Worm (Caenorhabditis elegans) whole organism, mixed stage, embryonic: ENCODE results near the gene hex-3.

Source experiments
- M03D4.4 ChIP-seq: sonication (generic microtip); optimal IDR thresholded peaks from 2 replicates; lab custom pipeline; 2017; ENCODE audit warnings: mild to moderate bottlenecking, missing genetic modification characterization, missing compliant biosample characterization
- bed-3 ChIP-seq: fragments of 200-800 bp; sonication (Bioruptor generic); optimal IDR thresholded peaks from 3 replicates; lab custom pipeline; 2018; ENCODE audit warnings: mild to moderate bottlenecking, missing genetic modification characterization, moderate library complexity, missing compliant biosample characterization
- blmp-1 ChIP-seq: fragments of 150-350 bp; optimal IDR thresholded peaks from 2 replicates; lab custom pipeline; 2014; ENCODE audit warnings: missing biosample characterization, missing genetic modification characterization
- ceh-83 ChIP-seq: fragments of 200-800 bp; sonication (Bioruptor generic); optimal IDR thresholded peaks from 2 replicates; lab custom pipeline; 2018; ENCODE audit warnings: mild to moderate bottlenecking, missing genetic modification characterization, missing compliant biosample characterization
- ces-1 ChIP-seq: fragments of 150-350 bp; optimal IDR thresholded peaks from 2 replicates; lab custom pipeline; 2014; ENCODE audit warnings: missing biosample characterization, missing genetic modification reagents, missing genetic modification characterization
- cnd-1 ChIP-seq: fragments of 200-800 bp; sonication (Bioruptor generic); optimal IDR thresholded peaks from 2 replicates; lab custom pipeline; 2018; ENCODE audit warnings: mild to moderate bottlenecking, missing genetic modification characterization, missing compliant biosample characterization
- drap-1 ChIP-seq: fragments of 200-800 bp; sonication (Bioruptor generic); optimal IDR thresholded peaks from 3 replicates; lab custom pipeline; 2018; ENCODE audit warnings: mild to moderate bottlenecking, missing genetic modification characterization, missing compliant biosample characterization
- elt-1 ChIP-seq: sonication (generic microtip); optimal IDR thresholded peaks from 2 replicates; lab custom pipeline; 2017; ENCODE audit warnings: missing genetic modification characterization, mild to moderate bottlenecking, missing compliant biosample characterization, antibody characterized with exemption, moderate library complexity, borderline replicate concordance; ENCODE audit not compliant: insufficient read depth
- elt-3 ChIP-seq: fragments of 150-350 bp; optimal IDR thresholded peaks from 2 replicates; lab custom pipeline; 2014; ENCODE audit warnings: missing biosample characterization, missing genetic modification characterization
- flh-1 ChIP-seq: fragments of 200-800 bp; sonication (Bioruptor generic); optimal IDR thresholded peaks from 2 replicates; lab custom pipeline; 2018; ENCODE audit warnings: mild to moderate bottlenecking, missing genetic modification characterization, moderate library complexity, missing compliant biosample characterization
- hlh-1 ChIP-seq: fragments of 150-350 bp; optimal IDR thresholded peaks from 2 replicates; lab custom pipeline; 2014; ENCODE audit warnings: missing biosample characterization, missing genetic modification reagents, missing genetic modification characterization
- lin-13 ChIP-seq: fragments of 150-350 bp; optimal IDR thresholded peaks from 2 replicates; lab custom pipeline; 2014; ENCODE audit warnings: missing biosample characterization, missing genetic modification characterization
- lin-32 ChIP-seq: fragments of 200-800 bp; sonication (Bioruptor generic); optimal IDR thresholded peaks from 2 replicates; lab custom pipeline; 2018; ENCODE audit warnings: mild to moderate bottlenecking, missing genetic modification characterization, missing compliant biosample characterization
- lsy-2 ChIP-seq: fragments of 150-350 bp; optimal IDR thresholded peaks from 2 replicates; lab custom pipeline; 2014; ENCODE audit warnings: missing biosample characterization, missing genetic modification characterization
- mab-5 ChIP-seq: fragments of 150-350 bp; optimal IDR thresholded peaks from 2 replicates; lab custom pipeline; 2014; ENCODE audit warnings: missing biosample characterization, missing genetic modification characterization
- mep-1 ChIP-seq: fragments of 150-350 bp; optimal IDR thresholded peaks from 2 replicates; lab custom pipeline; 2017; ENCODE audit warnings: missing biosample characterization, missing genetic modification reagents, missing genetic modification characterization, inconsistent platforms
- mls-2 ChIP-seq: sonication (generic microtip); optimal IDR thresholded peaks from 2 replicates; lab custom pipeline; 2016; ENCODE audit warnings: mild to moderate bottlenecking, missing genetic modification characterization, moderate library complexity, missing compliant biosample characterization
- nhr-12 ChIP-seq: fragments of 150-350 bp; optimal IDR thresholded peaks from 2 replicates; lab custom pipeline; 2014; ENCODE audit warnings: missing biosample characterization, missing genetic modification characterization
- nhr-2 ChIP-seq: fragments of 150-350 bp; optimal IDR thresholded peaks from 2 replicates; lab custom pipeline; 2014; ENCODE audit warnings: missing biosample characterization, missing genetic modification characterization
- nhr-237 ChIP-seq: fragments of 150-350 bp; optimal IDR thresholded peaks from 2 replicates; lab custom pipeline; 2014; ENCODE audit warnings: missing biosample characterization, missing genetic modification characterization
- nhr-28 ChIP-seq: fragments of 150-350 bp; optimal IDR thresholded peaks from 2 replicates; lab custom pipeline; 2014; ENCODE audit warnings: missing biosample characterization, missing genetic modification characterization
- nhr-76 ChIP-seq: sonication (generic microtip); optimal IDR thresholded peaks from 2 replicates; lab custom pipeline; 2017; ENCODE audit warnings: missing biosample characterization, missing genetic modification characterization
- pha-4 ChIP-seq: fragments of 150-350 bp; optimal IDR thresholded peaks from 2 replicates; lab custom pipeline; 2018; ENCODE audit warnings: missing biosample characterization, missing genetic modification reagents, missing genetic modification characterization
- snpc-4 ChIP-seq: fragments of 150-350 bp; optimal IDR thresholded peaks from 2 replicates; lab custom pipeline; 2014; ENCODE audit warnings: missing biosample characterization, missing genetic modification characterization
- sptf-1 ChIP-seq: sonication (generic microtip); optimal IDR thresholded peaks from 2 replicates; lab custom pipeline; 2017; ENCODE audit warnings: mild to moderate bottlenecking, missing genetic modification characterization, moderate library complexity, missing compliant biosample characterization
- tbx-8 ChIP-seq: fragments of 200-800 bp; sonication (Bioruptor generic); optimal IDR thresholded peaks from 2 replicates; lab custom pipeline; 2018; ENCODE audit warnings: mild to moderate bottlenecking, missing genetic modification characterization, moderate library complexity, missing compliant biosample characterization
- unc-120 ChIP-seq: sonication (generic microtip); optimal IDR thresholded peaks from 2 replicates; lab custom pipeline; 2017; ENCODE audit warnings: missing genetic modification characterization, missing compliant biosample characterization; ENCODE audit not compliant: poor library complexity, severe bottlenecking
- unc-39 ChIP-seq: fragments of 150-350 bp; optimal IDR thresholded peaks from 2 replicates; lab custom pipeline; 2014; ENCODE audit warnings: missing biosample characterization, missing genetic modification characterization
- unc-62 ChIP-seq: fragments of 150-350 bp; optimal IDR thresholded peaks from 2 replicates; lab custom pipeline; 2014; ENCODE audit warnings: missing biosample characterization, missing genetic modification reagents, missing genetic modification characterization
- zip-8 ChIP-seq: fragments of 150-350 bp; optimal IDR thresholded peaks from 2 replicates; lab custom pipeline; 2014; ENCODE audit warnings: missing biosample characterization, missing genetic modification characterization
- ztf-11 ChIP-seq: fragments of 150-350 bp; optimal IDR thresholded peaks from 2 replicates; lab custom pipeline; 2014; ENCODE audit warnings: missing biosample characterization, missing genetic modification characterization

hex-3 gene

ce11 chrIII:10875132-10875531, 26.1 kb downstream of the hex-3 start, which contains the start of gene C44B9.2:
TSS of gene C44B9.2 (plus strand) at chrIII:10875432.
- no peak for TF ChIP-seq nhr-28 (tag; lab: Kevin White, UChicago)
- TF ChIP-seq drap-1 (GFP tag; lab: Kevin White, UChicago) = no peak
- TF ChIP-seq ceh-83 (GFP tag; lab: Kevin White, UChicago) = no peak
- TF ChIP-seq mls-2 (tag; lab: Kevin White, UChicago) = no peak
- TF ChIP-seq ztf-11 (tag; lab: Kevin White, UChicago) = no peak
- TF ChIP-seq mab-5 (tag; lab: Kevin White, UChicago) = no peak
- TF ChIP-seq zip-8 (tag; lab: Kevin White, UChicago) = no peak
- TF ChIP-seq nhr-76 (tag; lab: Kevin White, UChicago) = no peak
- TF ChIP-seq, all 35 proteins: peak for 0

- TF ChIP-seq mls-2 (tag; lab: Kevin White, UChicago) (no peak), unc-62 (GFP tag; lab: Kevin White, UChicago) (no peak), elt-3 (tag; lab: Kevin White, UChicago) (no peak), bed-3 (GFP tag; lab: Kevin White, UChicago) (no peak), blmp-1 (tag; lab: Kevin White, UChicago) (no peak), M03D4.4 (tag; lab: Kevin White, UChicago) (no peak), lin-32 (GFP tag; lab: Kevin White, UChicago) (no peak), snpc-4 (tag; lab: Kevin White, UChicago) (no peak), ztf-11 (tag; lab: Kevin White, UChicago) (no peak), mab-5 (tag; lab: Kevin White, UChicago) (no peak), unc-120 (tag; lab: Kevin White, UChicago) (no peak), nhr-2 (tag; lab: Kevin White, UChicago) (no peak), lsy-2 (tag; lab: Kevin White, UChicago) (no peak), pha-4 (no peak), mep-1 (tag; lab: Kevin White, UChicago) (no peak), ces-1 (GFP tag; lab: Kevin White, UChicago) (no peak), sptf-1 (no peak), nhr-12 (tag; lab: Kevin White, UChicago) (no peak), nhr-76 (tag; lab: Kevin White, UChicago) (no peak)
Observed at ce11 chrIII:10877542-10877941, 28.5 kb downstream of the hex-3 start.

- TF ChIP-seq elt-1 = no peak
Observed at ce11 chrIII:10880083-10880482, 31.1 kb downstream of the hex-3 start, which contains the start of gene C44B9.3. TSS of gene C44B9.3 (minus strand) at chrIII:10880183.

ce11 chrIII:10881462-10881861, 32.4 kb downstream of the hex-3 start, which contains the start of gene athp-1:
TSS of gene athp-1 (plus strand) at chrIII:10881766.
- TF ChIP-seq snpc-4 (tag; lab: Kevin White, UChicago) = no peak
- no peak for TF ChIP-seq nhr-76 (tag; lab: Kevin White, UChicago)
- no peak for TF ChIP-seq flh-1 (GFP tag; lab: Kevin White, UChicago)
- TF ChIP-seq drap-1 (GFP tag; lab: Kevin White, UChicago) = no peak
- no peak for TF ChIP-seq sptf-1
- TF ChIP-seq elt-1 = no peak
- TF ChIP-seq cnd-1 (tag; lab: Kevin White, UChicago) = no peak
- TF ChIP-seq mab-5 (tag; lab: Kevin White, UChicago) = no peak
- TF ChIP-seq mls-2 (tag; lab: Kevin White, UChicago) = no peak
- TF ChIP-seq hlh-1 = no peak
- TF ChIP-seq nhr-2 (tag; lab: Kevin White, UChicago) = no peak

ce11 chrIII:10881996-10882395, 33.0 kb downstream of the hex-3 start:
- TF ChIP-seq bed-3 (GFP tag; lab: Kevin White, UChicago) (no peak), unc-62 (GFP tag; lab: Kevin White, UChicago) (no peak), ces-1 (GFP tag; lab: Kevin White, UChicago) (peak; percentile 77), lin-13 (tag; lab: Kevin White, UChicago) (peak; percentile 47), tbx-8 (no peak), blmp-1 (tag; lab: Kevin White, UChicago) (no peak), nhr-237 (no peak), mep-1 (tag; lab: Kevin White, UChicago) (peak; percentile 26), pha-4 (peak; percentile 52), unc-39 (no peak), lsy-2 (tag; lab: Kevin White, UChicago) (peak; percentile 24), M03D4.4 (tag; lab: Kevin White, UChicago) (peak; percentile 7)
